Fruit fly (Drosophila melanogaster) whole organism, adult: ENCODE results near the gene SerRS-m.

ENCODE experiments used
- CG11617 ChIP-seq: fragments of 200-800 bp; sonication (Bioruptor generic); optimal IDR thresholded peaks from 2 replicates; lab custom pipeline; 2017; ENCODE audit warnings: mild to moderate bottlenecking, missing biosample characterization, missing genetic modification reagents, missing genetic modification characterization
- CG7045 ChIP-seq: fragments of 200-800 bp; sonication (Bioruptor generic); optimal IDR thresholded peaks from 2 replicates; lab custom pipeline; 2017; ENCODE audit warnings: missing biosample characterization, mild to moderate bottlenecking, missing genetic modification characterization
- CG7101 ChIP-seq: fragments of 200-800 bp; sonication (Bioruptor generic); optimal IDR thresholded peaks from 2 replicates; lab custom pipeline; 2018; ENCODE audit warnings: missing biosample characterization, mild to moderate bottlenecking, missing genetic modification characterization, moderate library complexity
- Crg-1 ChIP-seq: fragments of 200-800 bp; sonication (Bioruptor generic); optimal IDR thresholded peaks from 2 replicates; lab custom pipeline; 2016; ENCODE audit warnings: missing biosample characterization, missing genetic modification characterization
- cnc ChIP-seq, 2 experiments: fragments of >200 bp; optimal IDR thresholded peaks; 2 replicates each; lab custom pipeline; 2017
- tj ChIP-seq: fragments of 200-800 bp; sonication (Bioruptor generic); optimal IDR thresholded peaks from 3 replicates; lab custom pipeline; 2017; ENCODE audit warnings: missing biosample characterization, mild to moderate bottlenecking, missing genetic modification characterization, moderate library complexity

- no peak for TF ChIP-seq CG7045
- TF ChIP-seq Crg-1 (GFP tag; lab: Kevin White, UChicago) = no peak
- TF ChIP-seq tj = no peak
- TF ChIP-seq CG7101 = no peak
- no peak for TF ChIP-seq CG11617 (GFP tag; lab: Kevin White, UChicago)
- no peak for TF ChIP-seq cnc (optimal IDR thresholded peaks at IDR 0.05; lab: Kevin White, UChicago)
These were observed 46.6 kb upstream of the SerRS-m start for dm6 chr3R:15293878-15294350.
